Worm (Caenorhabditis elegans) whole organism, young adult: ENCODE measurements around the gene srg-25.
A peak's percentile ranks its signal among the peaks of the same experiment; 100 is the strongest.

ENCODE experiments used
- F37B4.10 ChIP-seq: fragments of 200-800 bp; sonication (Bioruptor generic); IDR thresholded peaks from 2 replicates; pipeline ENCODE4 v1.3.6; 2022; ENCODE audit warnings: missing genetic modification characterization, missing compliant biosample characterization
- F49E8.2 ChIP-seq: sonication (generic microtip); optimal IDR thresholded peaks from 3 replicates; lab custom pipeline; 2017; ENCODE audit warnings: missing genetic modification characterization, mild to moderate bottlenecking, missing compliant biosample characterization, antibody characterized with exemption, moderate library complexity; ENCODE audit not compliant: insufficient read depth
- F52B5.7 ChIP-seq: sonication (generic microtip); optimal IDR thresholded peaks from 2 replicates; lab custom pipeline; 2016; ENCODE audit warnings: mild to moderate bottlenecking, missing genetic modification characterization, missing compliant biosample characterization
- ZK185.1 ChIP-seq: sonication (generic microtip); optimal IDR thresholded peaks from 2 replicates; lab custom pipeline; 2016; ENCODE audit warnings: mild to moderate bottlenecking, missing genetic modification characterization, missing compliant biosample characterization; ENCODE audit not compliant: poor library complexity, severe bottlenecking
- aptf-3 ChIP-seq: fragments of 200-800 bp; sonication (Bioruptor generic); IDR thresholded peaks from 2 replicates; pipeline ENCODE4 v1.3.6; 2022; ENCODE audit warnings: missing genetic modification characterization, missing compliant biosample characterization
- atf-7 ChIP-seq: sonication (generic microtip); optimal IDR thresholded peaks from 2 replicates; lab custom pipeline; 2017; ENCODE audit warnings: mild to moderate bottlenecking, missing genetic modification characterization, missing compliant biosample characterization
- ceh-27 ChIP-seq: fragments of 200-800 bp; sonication (Bioruptor generic); optimal IDR thresholded peaks from 2 replicates; lab custom pipeline; 2018; ENCODE audit warnings: mild to moderate bottlenecking, missing genetic modification characterization, moderate library complexity, missing compliant biosample characterization
- ceh-40 ChIP-seq: fragments of 200-800 bp; sonication (Bioruptor generic); IDR thresholded peaks from 2 replicates; pipeline ENCODE4 v1.3.6; 2022; ENCODE audit warnings: missing genetic modification characterization, missing compliant biosample characterization
- chd-7 ChIP-seq: sonication (generic microtip); optimal IDR thresholded peaks from 2 replicates; lab custom pipeline; 2016; ENCODE audit warnings: mild to moderate bottlenecking, missing genetic modification characterization, moderate library complexity, missing compliant biosample characterization
- dpl-1 ChIP-seq: fragments of 150-350 bp; optimal IDR thresholded peaks from 2 replicates; lab custom pipeline; 2014; ENCODE audit warnings: missing biosample characterization, missing genetic modification reagents, missing genetic modification characterization
- egl-18 ChIP-seq: fragments of 200-800 bp; sonication (Bioruptor generic); IDR thresholded peaks from 2 replicates; pipeline ENCODE4 v1.3.6; 2022; ENCODE audit warnings: missing genetic modification reagents, missing genetic modification characterization, missing compliant biosample characterization
- ets-4 ChIP-seq: fragments of 200-800 bp; sonication (Bioruptor generic); optimal IDR thresholded peaks from 2 replicates; lab custom pipeline; 2018; ENCODE audit warnings: mild to moderate bottlenecking, missing genetic modification characterization, missing compliant biosample characterization
- let-607 ChIP-seq, 2 experiments: fragments of 200-800 bp in 1 of 2; sonication (Bioruptor generic) in 1 of 2; sonication (generic microtip) in 1 of 2; optimal IDR thresholded peaks; 2 replicates each; lab custom pipeline; 2016 to 2018; ENCODE audit warnings: mild to moderate bottlenecking in 2 of 2, missing compliant biosample characterization in 2 of 2, missing genetic modification characterization in 2 of 2, moderate library complexity in 2 of 2, missing genotype in 1 of 2
- lsl-1 ChIP-seq: fragments of 200-800 bp; sonication (Bioruptor generic); optimal IDR thresholded peaks from 2 replicates; lab custom pipeline; 2018; ENCODE audit warnings: mild to moderate bottlenecking, missing genetic modification characterization, moderate library complexity, missing compliant biosample characterization
- madf-6 ChIP-seq: fragments of 200-800 bp; sonication (Bioruptor generic); IDR thresholded peaks from 2 replicates; pipeline ENCODE4 v1.3.6; 2022; ENCODE audit warnings: missing genetic modification reagents, missing genetic modification characterization, missing compliant biosample characterization
- nhr-179 ChIP-seq: sonication (generic microtip); optimal IDR thresholded peaks from 2 replicates; lab custom pipeline; 2016; ENCODE audit warnings: mild to moderate bottlenecking, missing genetic modification characterization, missing compliant biosample characterization
- snpc-4 ChIP-seq, 5 experiments: fragments of 150-350 bp in 1 of 5; sonication (generic microtip) in 4 of 5; optimal IDR thresholded peaks; 2 replicates each; lab custom pipeline; 2014 to 2018; ENCODE audit warnings: missing genetic modification characterization in 5 of 5, missing biosample characterization in 3 of 5, antibody characterized with exemption in 2 of 5, mild to moderate bottlenecking in 2 of 5, missing compliant biosample characterization in 2 of 5, missing genotype in 2 of 5, moderate library complexity in 2 of 5, missing genetic modification reagents in 1 of 5
- somi-1 ChIP-seq: fragments of 200-800 bp; sonication (Bioruptor generic); optimal IDR thresholded peaks from 2 replicates; lab custom pipeline; 2018; ENCODE audit warnings: mild to moderate bottlenecking, missing genetic modification characterization, missing compliant biosample characterization
- tbx-9 ChIP-seq: sonication (generic microtip); optimal IDR thresholded peaks from 2 replicates; lab custom pipeline; 2016; ENCODE audit warnings: borderline replicate concordance, missing genetic modification characterization, inconsistent platforms, missing compliant biosample characterization
- tlf-1 ChIP-seq: fragments of 200-800 bp; sonication (Bioruptor generic); optimal IDR thresholded peaks from 2 replicates; lab custom pipeline; 2018; ENCODE audit warnings: mild to moderate bottlenecking, missing genetic modification characterization, missing compliant biosample characterization
- zim-3 ChIP-seq: sonication (generic microtip); optimal IDR thresholded peaks from 2 replicates; lab custom pipeline; 2017; ENCODE audit warnings: mild to moderate bottlenecking, missing genetic modification characterization, moderate library complexity, missing compliant biosample characterization

The srg-25 gene

ce11 chrV:5301226-5301625 is 44.1 kb downstream of the srg-25 start:
- TF ChIP-seq nhr-179 (no peak), aptf-3 (GFP tag; lab: Robert Waterston, UW) (no peak), F37B4.10 (GFP tag; lab: Robert Waterston, UW) (no peak), ceh-27 (no peak), F49E8.2 (no peak), zim-3 (tag; lab: Kevin White, UChicago) (no peak), F52B5.7 (tag; lab: Kevin White, UChicago) (no peak)

- TF ChIP-seq somi-1 (GFP tag; lab: Kevin White, UChicago), result no peak
- TF ChIP-seq tbx-9 (tag; lab: Kevin White, UChicago), result no peak
- no peak for TF ChIP-seq tlf-1
- TF ChIP-seq dpl-1 (GFP tag; lab: Kevin White, UChicago), result no peak
- TF ChIP-seq let-607 (tag; optimal IDR thresholded peaks at IDR 0.05; lab: Kevin White, UChicago), result no peak
- TF ChIP-seq egl-18 (GFP tag; lab: Robert Waterston, UW), result no peak
- TF ChIP-seq snpc-4 (GFP tag; optimal IDR thresholded peaks at IDR 0.05; lab: Kevin White, UChicago), result no peak
- TF ChIP-seq snpc-4 (tag; optimal IDR thresholded peaks at IDR 0.05; lab: Kevin White, UChicago), result no peak
- TF ChIP-seq ZK185.1 (tag; lab: Kevin White, UChicago), result no peak
- TF ChIP-seq ets-4 (GFP tag; lab: Kevin White, UChicago), result no peak
- no peak for TF ChIP-seq madf-6 (GFP tag; lab: Robert Waterston, UW)
- TF ChIP-seq F49E8.2, result no peak
- TF ChIP-seq, all 124 proteins: peak for 0
Observed at ce11 chrV:5297740-5298139, 47.6 kb downstream of the srg-25 start.

- TF ChIP-seq chd-7 (tag; lab: Kevin White, UChicago) (no peak), somi-1 (GFP tag; lab: Kevin White, UChicago) (peak; percentile 2), atf-7 (tag; lab: Kevin White, UChicago) (no peak), ceh-40 (GFP tag; lab: Robert Waterston, UW) (no peak), lsl-1 (GFP tag; lab: Kevin White, UChicago) (no peak)
Observed at ce11 chrV:5295940-5296339, 49.4 kb downstream of the srg-25 start.
